Worm (Caenorhabditis elegans): ENCODE measurements around the gene snb-5.

- TF ChIP-seq W03F9.2 (tag; optimal IDR thresholded peaks at IDR 0.05) = no peak
- no peak for TF ChIP-seq him-1 (tag; optimal IDR thresholded peaks at IDR 0.05)
- no peak for TF ChIP-seq dao-5 (tag; optimal IDR thresholded peaks at IDR 0.05)
Measured at ce11 chrIII:8199060-8199459, 3.8 kb upstream of the snb-5 start.
